Worm (Caenorhabditis elegans): Measurements from ENCODE around the gene fbxl-3.

The fbxl-3 gene

DNA sequence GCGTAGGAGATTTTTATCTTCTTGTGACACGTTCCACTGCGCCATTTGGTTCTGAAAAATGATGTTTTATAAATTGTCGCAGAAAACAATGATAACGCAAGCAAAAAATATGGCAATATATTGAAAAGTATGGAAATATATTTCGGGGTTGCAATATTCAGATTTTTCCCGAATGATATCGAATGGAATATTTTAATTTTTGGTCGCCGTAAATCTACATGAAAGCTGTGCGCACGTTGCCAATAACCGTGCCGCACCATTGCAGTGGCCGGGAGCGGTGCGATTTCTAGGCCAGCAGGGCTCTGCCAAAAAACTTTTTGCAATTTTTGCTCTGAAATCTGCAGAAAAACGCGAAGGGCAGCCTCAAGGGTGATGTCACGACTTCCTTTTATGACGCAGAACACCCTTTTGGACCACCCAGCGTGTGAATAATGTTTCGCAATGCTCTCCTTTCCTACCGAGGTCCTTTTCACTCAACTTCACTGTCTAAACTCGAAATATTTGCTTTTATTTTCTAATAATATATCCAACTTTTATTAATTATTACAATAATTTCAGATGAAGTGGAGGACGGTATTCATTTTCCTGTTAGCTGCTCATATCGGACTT is 40.5 kb downstream of the fbxl-3 start, which contains the start of the genes F09E5.11 and bmy-1 (continued):
- TF ChIP-seq F10E7.11 (tag; optimal IDR thresholded peaks at IDR 0.05) (no peak), rcor-1 (GFP tag; IDR thresholded peaks at IDR 0.05) (peak; percentile 67; the same call in 1 of the 2 replicates), nhr-120 (GFP tag; IDR thresholded peaks at IDR 0.05) (no peak), rec-8 (tag; optimal IDR thresholded peaks at IDR 0.05) (peak in 1 of 2 experiments; percentile 60), aptf-3 (GFP tag; IDR thresholded peaks at IDR 0.05) (no peak), ztf-6 (GFP tag; IDR thresholded peaks at IDR 0.05) (peak; percentile 30; the same call in 1 of the 2 replicates), cebp-1 (GFP tag; IDR thresholded peaks at IDR 0.05) (peak; percentile 81), cebp-1 (tag; optimal IDR thresholded peaks at IDR 0.05) (peak; percentile 92), zfh-2 (GFP tag; conservative IDR thresholded peaks at IDR 0.05) (peak; percentile 93), ztf-28 (GFP tag; IDR thresholded peaks at IDR 0.05) (peak; percentile 77), F57C9.4 (tag; optimal IDR thresholded peaks at IDR 0.05) (no peak), ekl-4 (GFP tag; IDR thresholded peaks at IDR 0.05) (peak; percentile 76), ceh-100 (GFP tag; IDR thresholded peaks at IDR 0.05) (peak; percentile 80), ZK185.1 (tag; optimal IDR thresholded peaks at IDR 0.05; ENCODE audit: poor library complexity, severe bottlenecking) (peak; percentile 80), hlh-12 (tag; optimal IDR thresholded peaks at IDR 0.05) (no peak), ceh-91 (GFP tag; IDR thresholded peaks at IDR 0.05) (peak; percentile 68), lin-40 (tag; optimal IDR thresholded peaks at IDR 0.05) (peak; percentile 65), hrde-1 (tag; optimal IDR thresholded peaks at IDR 0.05; ENCODE audit: borderline replicate concordance) (no peak), ceh-40 (GFP tag; IDR thresholded peaks at IDR 0.05) (0 out of 2 replicates have a peak, but pooled peaks have one; percentile 39), nfya-1 (tag; optimal IDR thresholded peaks at IDR 0.05; ENCODE audit: borderline replicate concordance, insufficient read depth) (no peak), ceh-58 (GFP tag; IDR thresholded peaks at IDR 0.05) (no peak), ceh-27 (GFP tag; optimal IDR thresholded peaks at IDR 0.05) (peak; percentile 91), hsf-1 (GFP tag; IDR thresholded peaks at IDR 0.05) (peak; percentile 73; the same call in 1 of the 2 replicates), somi-1 (GFP tag; optimal IDR thresholded peaks at IDR 0.05) (peak; percentile 39), C06A6.2 (GFP tag; conservative IDR thresholded peaks at IDR 0.05) (peak; percentile 93), bed-1 (GFP tag; IDR thresholded peaks at IDR 0.05) (0 out of 2 replicates have a peak, but pooled peaks have one; percentile 73), Y53G8AR.9 (GFP tag; conservative IDR thresholded peaks at IDR 0.05) (0 out of 2 replicates have a peak, but pooled peaks have one; percentile 29), hmg-20 (GFP tag; IDR thresholded peaks at IDR 0.05) (peak; percentile 69; the same call in 1 of the 2 replicates), lsy-27 (tag; optimal IDR thresholded peaks at IDR 0.05; ENCODE audit: borderline replicate concordance, insufficient read depth) (no peak), nhr-80 (tag; optimal IDR thresholded peaks at IDR 0.05) (peak; percentile 67), mes-4 (tag; optimal IDR thresholded peaks at IDR 0.05) (no peak), efl-1 (GFP tag; optimal IDR thresholded peaks at IDR 0.05) (peak; percentile 17), lir-1 (GFP tag; conservative IDR thresholded peaks at IDR 0.05) (peak; percentile 86), nfya-2 (GFP tag; IDR thresholded peaks at IDR 0.05) (no peak), F52B5.7 (tag; optimal IDR thresholded peaks at IDR 0.05) (peak; percentile 49), T26A5.8 (tag; optimal IDR thresholded peaks at IDR 0.05) (no peak), C17E4.6 (GFP tag; IDR thresholded peaks at IDR 0.05) (0 out of 2 replicates have a peak, but pooled peaks have one; percentile 30), madf-3 (GFP tag; IDR thresholded peaks at IDR 0.05) (peak; percentile 87; the same call in 1 of the 2 replicates), pha-4 (tag; optimal IDR thresholded peaks at IDR 0.05) (no peak), tbx-9 (tag; optimal IDR thresholded peaks at IDR 0.05; ENCODE audit: borderline replicate concordance) (no peak), sdz-38 (tag; optimal IDR thresholded peaks at IDR 0.05) (no peak), ama-1 (optimal IDR thresholded peaks at IDR 0.05) (no peak), ama-1 (GFP tag; optimal IDR thresholded peaks at IDR 0.05) (no peak), dox-1 (GFP tag; IDR thresholded peaks at IDR 0.05) (peak; percentile 96), lsl-1 (GFP tag; optimal IDR thresholded peaks at IDR 0.05) (peak; percentile 71), dpl-1 (GFP tag; optimal IDR thresholded peaks at IDR 0.05) (no peak), ceh-79 (tag; optimal IDR thresholded peaks at IDR 0.05) (no peak), attf-3 (GFP tag; conservative IDR thresholded peaks at IDR 0.05) (peak; percentile 50; the same call in 1 of the 2 replicates)

All from whole organism, young adult.